Fruit fly (Drosophila melanogaster) whole organism, embryonic: ENCODE results near the gene Pop5.

Source experiments
- Aef1 ChIP-seq: fragments of 200-800 bp; sonication (Bioruptor generic); IDR thresholded peaks from 3 replicates; pipeline ENCODE4 v1.3.6; 2022; ENCODE audit warnings: missing biosample characterization, missing genetic modification characterization
- C15 ChIP-seq: fragments of 200-800 bp; sonication (Bioruptor generic); IDR thresholded peaks from 3 replicates; pipeline ENCODE4 v1.3.6; 2022; ENCODE audit warnings: missing biosample characterization, missing genetic modification characterization
- CG10209 ChIP-seq: fragments of 200-800 bp; sonication (Bioruptor generic); optimal IDR thresholded peaks from 3 replicates; lab custom pipeline; 2017; ENCODE audit warnings: missing biosample characterization, mild to moderate bottlenecking, missing genetic modification characterization, missing genetic modification reagents
- CG11723 ChIP-seq: fragments of 200-800 bp; sonication (Bioruptor generic); optimal IDR thresholded peaks from 2 replicates; lab custom pipeline; 2017; ENCODE audit warnings: missing biosample characterization, mild to moderate bottlenecking, missing genetic modification characterization
- CG12236 ChIP-seq: fragments of 200-800 bp; sonication (Bioruptor generic); optimal IDR thresholded peaks from 2 replicates; lab custom pipeline; 2016; ENCODE audit warnings: missing biosample characterization, missing genetic modification characterization
- CG12299 ChIP-seq: fragments of 200-800 bp; sonication (Bioruptor generic); optimal IDR thresholded peaks from 2 replicates; lab custom pipeline; 2018; ENCODE audit warnings: missing biosample characterization, mild to moderate bottlenecking, missing genetic modification characterization
- CG14667 ChIP-seq: fragments of 200-800 bp; sonication (Bioruptor generic); IDR thresholded peaks from 2 replicates; pipeline ENCODE4 v1.3.6; 2022; ENCODE audit warnings: missing biosample characterization, missing genetic modification characterization
- CG15011 ChIP-seq: fragments of 200-800 bp; sonication (Bioruptor generic); optimal IDR thresholded peaks from 3 replicates; lab custom pipeline; 2018; ENCODE audit warnings: missing biosample characterization, mild to moderate bottlenecking, missing genetic modification characterization
- CG1602 ChIP-seq: fragments of 200-800 bp; sonication (Bioruptor generic); optimal IDR thresholded peaks from 3 replicates; lab custom pipeline; 2016; ENCODE audit warnings: missing biosample characterization, missing genetic modification characterization
- CG1647 ChIP-seq: fragments of 200-800 bp; sonication (Bioruptor generic); optimal IDR thresholded peaks from 3 replicates; lab custom pipeline; 2016; ENCODE audit warnings: missing biosample characterization, missing genetic modification characterization
- CG17385 ChIP-seq: fragments of 200-800 bp; sonication (Bioruptor generic); optimal IDR thresholded peaks from 3 replicates; lab custom pipeline; 2018; ENCODE audit warnings: missing biosample characterization, mild to moderate bottlenecking, missing genetic modification characterization
- CG17912 ChIP-seq: fragments of 200-800 bp; sonication (Bioruptor generic); optimal IDR thresholded peaks from 2 replicates; lab custom pipeline; 2018; ENCODE audit warnings: missing biosample characterization, mild to moderate bottlenecking, missing genetic modification characterization
- CG30403 ChIP-seq: fragments of 200-800 bp; sonication (Bioruptor generic); optimal IDR thresholded peaks from 3 replicates; lab custom pipeline; 2016; ENCODE audit warnings: missing biosample characterization, missing genetic modification characterization
- CG3838 ChIP-seq: fragments of 200-800 bp; sonication (Bioruptor generic); optimal IDR thresholded peaks from 3 replicates; lab custom pipeline; 2016; ENCODE audit warnings: missing biosample characterization, missing genetic modification characterization
- CG6683 ChIP-seq: fragments of 200-800 bp; sonication (Bioruptor generic); optimal IDR thresholded peaks from 2 replicates; lab custom pipeline; 2017; ENCODE audit warnings: missing biosample characterization, mild to moderate bottlenecking, missing genetic modification characterization, missing genetic modification reagents
- CG6765 ChIP-seq: fragments of 200-800 bp; sonication (Bioruptor generic); optimal IDR thresholded peaks from 3 replicates; lab custom pipeline; 2017; ENCODE audit warnings: missing biosample characterization, mild to moderate bottlenecking, missing genetic modification characterization
- CG7271 ChIP-seq: fragments of 200-800 bp; sonication (Bioruptor generic); optimal IDR thresholded peaks from 2 replicates; lab custom pipeline; 2018; ENCODE audit warnings: missing biosample characterization, mild to moderate bottlenecking, missing genetic modification characterization, moderate library complexity
- CG7372 ChIP-seq: fragments of 200-800 bp; sonication (Bioruptor generic); IDR thresholded peaks from 2 replicates; pipeline ENCODE4 v1.3.6; 2022; ENCODE audit warnings: missing biosample characterization, missing genetic modification characterization
- CG9932 ChIP-seq: fragments of 200-800 bp; sonication (Bioruptor generic); IDR thresholded peaks from 2 replicates; pipeline ENCODE4 v1.3.6; 2022; ENCODE audit warnings: missing biosample characterization, missing genetic modification characterization
- CkIIα-i1 ChIP-seq: fragments of 200-800 bp; sonication (Bioruptor generic); IDR thresholded peaks from 2 replicates; pipeline ENCODE4 v1.3.6; 2022; ENCODE audit warnings: missing biosample characterization, missing genetic modification characterization
- Drgx ChIP-seq: fragments of 200-800 bp; sonication (Bioruptor generic); IDR thresholded peaks from 2 replicates; pipeline ENCODE4 v1.3.6; 2022; ENCODE audit warnings: missing biosample characterization, missing genetic modification characterization
- Gsc ChIP-seq: fragments of 200-800 bp; sonication (Bioruptor generic); IDR thresholded peaks from 2 replicates; pipeline ENCODE4 v1.3.6; 2022; ENCODE audit warnings: missing biosample characterization, missing genetic modification characterization
- Hmr ChIP-seq: fragments of 200-800 bp; sonication (Bioruptor generic); optimal IDR thresholded peaks from 3 replicates; lab custom pipeline; 2017; ENCODE audit warnings: mild to moderate bottlenecking, missing biosample characterization, missing genetic modification reagents, missing genetic modification characterization
- Lpt ChIP-seq: fragments of >200 bp; optimal IDR thresholded peaks from 2 replicates; lab custom pipeline; 2018; ENCODE audit warnings: missing biosample characterization, missing genetic modification characterization
- Nf-YC ChIP-seq: fragments of 200-800 bp; optimal IDR thresholded peaks from 3 replicates; lab custom pipeline; 2019; ENCODE audit warnings: missing biosample characterization, mild to moderate bottlenecking, missing genetic modification characterization, moderate library complexity
- Six4 ChIP-seq: fragments of 200-800 bp; sonication (Bioruptor generic); optimal IDR thresholded peaks from 2 replicates; lab custom pipeline; 2016; ENCODE audit warnings: missing biosample characterization, missing genetic modification characterization
- Xrp1 ChIP-seq: fragments of 200-800 bp; sonication (Bioruptor generic); IDR thresholded peaks from 2 replicates; pipeline ENCODE4 v1.3.6; 2022; ENCODE audit warnings: missing biosample characterization, missing genetic modification characterization
- chinmo ChIP-seq: fragments of 200-800 bp; sonication (Bioruptor generic); IDR thresholded peaks from 4 replicates; pipeline ENCODE4 v1.3.6; 2022; ENCODE audit warnings: missing biosample characterization, missing genetic modification characterization; ENCODE audit not compliant: partially characterized antibody
- chn ChIP-seq: fragments of 200-800 bp; sonication (Bioruptor generic); optimal IDR thresholded peaks from 2 replicates; lab custom pipeline; 2016; ENCODE audit warnings: missing biosample characterization, missing genetic modification characterization
- danr ChIP-seq: fragments of 200-800 bp; sonication (Bioruptor generic); IDR thresholded peaks from 2 replicates; pipeline ENCODE4 v1.3.6; 2022; ENCODE audit warnings: missing biosample characterization, missing genetic modification characterization
- dm ChIP-seq: fragments of 200-800 bp; sonication (Bioruptor generic); optimal IDR thresholded peaks from 3 replicates; lab custom pipeline; 2016; ENCODE audit warnings: missing biosample characterization, missing genetic modification characterization
- emc ChIP-seq: fragments of 200-800 bp; sonication (Bioruptor generic); optimal IDR thresholded peaks from 2 replicates; lab custom pipeline; 2016; ENCODE audit warnings: missing biosample characterization, missing genetic modification characterization
- gcm ChIP-seq: fragments of 200-800 bp; sonication (Bioruptor generic); optimal IDR thresholded peaks from 2 replicates; lab custom pipeline; 2019; ENCODE audit warnings: missing biosample characterization, mild to moderate bottlenecking, missing genetic modification characterization, moderate library complexity
- grn ChIP-seq: fragments of 200-800 bp; sonication (Bioruptor generic); optimal IDR thresholded peaks from 3 replicates; lab custom pipeline; 2017; ENCODE audit warnings: missing biosample characterization, missing genetic modification characterization
- gsb ChIP-seq: fragments of 200-800 bp; sonication (Bioruptor generic); IDR thresholded peaks from 2 replicates; pipeline ENCODE4 v1.3.6; 2022; ENCODE audit warnings: missing biosample characterization, missing genetic modification characterization
- gt ChIP-seq: fragments of 200-800 bp; sonication (Bioruptor generic); IDR thresholded peaks from 2 replicates; pipeline ENCODE4 v1.3.6; 2022; ENCODE audit warnings: missing biosample characterization, missing genetic modification characterization
- jigr1 ChIP-seq: fragments of 200-800 bp; sonication (Bioruptor generic); IDR thresholded peaks from 3 replicates; pipeline ENCODE4 v1.3.6; 2022; ENCODE audit warnings: missing biosample characterization, missing genetic modification characterization
- jumu ChIP-seq: fragments of 200-800 bp; sonication (Bioruptor generic); optimal IDR thresholded peaks from 3 replicates; lab custom pipeline; 2016; ENCODE audit warnings: missing biosample characterization, missing genetic modification characterization
- kah ChIP-seq: fragments of 200-800 bp; sonication (Bioruptor generic); optimal IDR thresholded peaks from 2 replicates; lab custom pipeline; 2018; ENCODE audit warnings: missing biosample characterization, mild to moderate bottlenecking, missing genetic modification characterization
- klu ChIP-seq: fragments of 200-800 bp; sonication (Bioruptor generic); IDR thresholded peaks from 2 replicates; pipeline ENCODE4 v1.3.6; 2022; ENCODE audit warnings: missing biosample characterization, missing genetic modification characterization
- lov ChIP-seq, 2 experiments: fragments of 200-800 bp in 1 of 2; fragments of >200 bp in 1 of 2; sonication (Bioruptor generic) in 1 of 2; IDR thresholded peaks in 1 of 2; optimal IDR thresholded peaks in 1 of 2; 2 replicates in 1 of 2; 3 replicates in 1 of 2; pipeline versions ENCODE4 v1.3.6 to Lab custom; 2017 to 2022; ENCODE audit warnings: missing biosample characterization in 1 of 2, missing genetic modification characterization in 1 of 2
- maf-S ChIP-seq: fragments of 200-800 bp; sonication (Bioruptor generic); optimal IDR thresholded peaks from 2 replicates; lab custom pipeline; 2016; ENCODE audit warnings: missing biosample characterization, missing genetic modification characterization
- mam ChIP-seq: fragments of 200-800 bp; sonication (Bioruptor generic); optimal IDR thresholded peaks from 3 replicates; lab custom pipeline; 2016; ENCODE audit warnings: missing biosample characterization, missing genetic modification characterization
- pan ChIP-seq, 4 experiments: fragments of >200 bp in 3 of 4; fragments of 200-800 bp in 1 of 4; sonication (Bioruptor generic) in 1 of 4; optimal IDR thresholded peaks in 3 of 4; IDR thresholded peaks in 1 of 4; 2 replicates each; pipeline versions ENCODE4 v1.3.6 to Lab custom; 2017 to 2022; ENCODE audit warnings: missing biosample characterization in 2 of 4, missing genetic modification characterization in 2 of 4, mixed read lengths in 1 of 4
- pb ChIP-seq: fragments of 200-800 bp; sonication (Bioruptor generic); optimal IDR thresholded peaks from 3 replicates; lab custom pipeline; 2016; ENCODE audit warnings: missing biosample characterization, missing genetic modification characterization
- salm ChIP-seq: fragments of 200-800 bp; sonication (Bioruptor generic); optimal IDR thresholded peaks from 2 replicates; lab custom pipeline; 2018; ENCODE audit warnings: missing biosample characterization, mild to moderate bottlenecking, missing genetic modification characterization
- shn ChIP-seq: fragments of 200-800 bp; sonication (Bioruptor generic); optimal IDR thresholded peaks from 3 replicates; lab custom pipeline; 2016; ENCODE audit warnings: missing biosample characterization, missing genetic modification characterization
- slou ChIP-seq: fragments of 200-800 bp; sonication (Bioruptor generic); optimal IDR thresholded peaks from 3 replicates; lab custom pipeline; 2016; ENCODE audit warnings: missing biosample characterization, missing genetic modification characterization
- stc ChIP-seq: fragments of 200-800 bp; sonication (Bioruptor generic); IDR thresholded peaks from 2 replicates; pipeline ENCODE4 v1.3.6; 2022; ENCODE audit warnings: missing biosample characterization, missing genetic modification characterization
- sug ChIP-seq: fragments of 200-800 bp; optimal IDR thresholded peaks from 2 replicates; lab custom pipeline; 2019; ENCODE audit warnings: missing biosample characterization, mild to moderate bottlenecking, missing genetic modification characterization, moderate library complexity
- tgo ChIP-seq: fragments of 200-800 bp; sonication (Bioruptor generic); IDR thresholded peaks from 3 replicates; pipeline ENCODE4 v1.3.6; 2022; ENCODE audit warnings: missing biosample characterization, missing genetic modification characterization
- tll ChIP-seq, 2 experiments: fragments of 200-800 bp in 1 of 2; fragments of >200 bp in 1 of 2; sonication (Bioruptor generic) in 1 of 2; optimal IDR thresholded peaks; 2 replicates each; lab custom pipeline; 2017 to 2019; ENCODE audit warnings: missing biosample characterization in 2 of 2, missing genetic modification characterization in 2 of 2, mild to moderate bottlenecking in 1 of 2, moderate library complexity in 1 of 2

The Pop5 gene

DNA sequence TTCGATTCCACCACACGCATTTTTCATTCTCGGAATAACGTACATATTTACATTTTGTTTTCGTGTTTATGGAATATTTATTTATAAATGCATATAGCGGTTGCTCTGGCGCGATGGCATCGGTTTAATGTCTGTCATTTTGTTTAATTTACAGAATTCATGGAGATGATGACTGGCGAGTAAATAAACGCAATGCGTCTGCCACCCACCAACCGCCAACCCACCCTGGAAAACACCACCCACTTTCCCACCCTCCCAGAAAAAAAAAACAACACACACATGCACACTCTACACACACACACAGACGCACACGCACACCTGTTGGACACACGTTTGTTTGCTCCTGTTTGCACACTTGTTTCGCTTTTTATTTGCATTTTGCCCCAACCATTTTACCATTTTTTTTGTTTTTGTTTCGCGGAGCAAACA lies 3.0 kb upstream of the Pop5 start (continued):
- TF ChIP-seq gcm (GFP tag; lab: Kevin White, UChicago) (peak; percentile 6), CG3838 (GFP tag; lab: Kevin White, UChicago) (no peak), maf-S (no peak), tgo (GFP tag; lab: Robert Waterston, UW) (no peak), CG7271 (tag; lab: Kevin White, UChicago) (no peak), Nf-YC (tag; lab: Kevin White, UChicago) (no peak), CG10209 (GFP tag; lab: Kevin White, UChicago) (peak; percentile 8), mam (GFP tag; lab: Kevin White, UChicago) (no peak), CG12236 (GFP tag; lab: Kevin White, UChicago) (no peak), tll (GFP tag; optimal IDR thresholded peaks at IDR 0.05; lab: Kevin White, UChicago) (no peak), C15 (no peak), Gsc (GFP tag; lab: Robert Waterston, UW) (no peak), CG17912 (no peak), danr (GFP tag; lab: Robert Waterston, UW) (no peak), sug (tag; lab: Kevin White, UChicago) (peak; percentile 15), CG6765 (GFP tag; lab: Kevin White, UChicago) (no peak), kah (GFP tag; lab: Kevin White, UChicago) (peak; percentile 92), Six4 (GFP tag; lab: Kevin White, UChicago) (no peak), stc (GFP tag; lab: Robert Waterston, UW) (no peak), slou (no peak), chn (GFP tag; lab: Kevin White, UChicago) (no peak), CG1647 (GFP tag; lab: Kevin White, UChicago) (no peak), CkIIα-i1 (no peak), CG14667 (GFP tag; lab: Robert Waterston, UW) (no peak), pb (GFP tag; lab: Kevin White, UChicago) (no peak), klu (GFP tag; lab: Robert Waterston, UW) (no peak), CG11723 (no peak), Aef1 (GFP tag; lab: Robert Waterston, UW) (no peak), CG15011 (GFP tag; lab: Kevin White, UChicago) (no peak), lov (optimal IDR thresholded peaks at IDR 0.05; lab: Kevin White, UChicago) (no peak), lov (GFP tag; IDR thresholded peaks at IDR 0.05; lab: Robert Waterston, UW) (no peak), CG12299 (tag; lab: Kevin White, UChicago) (peak; percentile 32), Xrp1 (GFP tag; lab: Robert Waterston, UW) (peak; percentile 30; the same call in 1 of the 2 replicates), CG1602 (GFP tag; lab: Kevin White, UChicago) (no peak), CG17385 (GFP tag; lab: Kevin White, UChicago) (peak; percentile 36), salm (tag; lab: Kevin White, UChicago) (peak; percentile 51), CG30403 (GFP tag; lab: Kevin White, UChicago) (no peak), jumu (GFP tag; lab: Kevin White, UChicago) (no peak), Drgx (no peak), Lpt (no peak), shn (GFP tag; lab: Kevin White, UChicago) (no peak), grn (GFP tag; lab: Kevin White, UChicago) (no peak), dm (no peak), pan (optimal IDR thresholded peaks at IDR 0.05; lab: Kevin White, UChicago) (no peak), pan (GFP tag; optimal IDR thresholded peaks at IDR 0.05 in 1 of 2, IDR thresholded peaks at IDR 0.05 in 1 of 2) (peak in 1 of 2 experiments; percentile 22), gsb (no peak), chinmo (GFP tag; lab: Robert Waterston, UW) (no peak), CG6683 (no peak), emc (GFP tag; lab: Kevin White, UChicago) (no peak), CG7372 (GFP tag; lab: Robert Waterston, UW) (no peak), CG9932 (GFP tag; lab: Robert Waterston, UW) (no peak), gt (no peak), jigr1 (GFP tag; lab: Robert Waterston, UW) (no peak), Hmr (GFP tag; lab: Kevin White, UChicago) (peak; percentile 42)
